Worm (Caenorhabditis elegans) whole organism, L4 larva: ENCODE measurements around the gene clec-56.

ENCODE experiments used
- F10B5.3 ChIP-seq: sonication (generic microtip); optimal IDR thresholded peaks from 2 replicates; lab custom pipeline; 2016; ENCODE audit warnings: mild to moderate bottlenecking, missing genetic modification characterization, missing compliant biosample characterization
- F37D6.2 ChIP-seq: sonication (generic microtip); optimal IDR thresholded peaks from 2 replicates; lab custom pipeline; 2016; ENCODE audit warnings: mild to moderate bottlenecking, missing genetic modification characterization, missing compliant biosample characterization
- T26A8.4 ChIP-seq: fragments of 200-800 bp; sonication (Bioruptor generic); IDR thresholded peaks from 2 replicates; pipeline ENCODE4 v1.3.6; 2022; ENCODE audit warnings: missing genetic modification characterization, missing compliant biosample characterization
- Y105C5A.15 ChIP-seq: fragments of 200-800 bp; sonication (Bioruptor generic); IDR thresholded peaks from 2 replicates; pipeline ENCODE4 v1.3.6; 2022; ENCODE audit warnings: missing genetic modification characterization, missing compliant biosample characterization
- Y75B8A.6 ChIP-seq: fragments of 200-800 bp; sonication (Bioruptor generic); IDR thresholded peaks from 2 replicates; pipeline ENCODE4 v1.3.6; 2022; ENCODE audit warnings: missing genetic modification reagents, missing genetic modification characterization, missing compliant biosample characterization
- ZK546.5 ChIP-seq, 2 experiments: sonication (generic microtip); optimal IDR thresholded peaks; 2 replicates each; lab custom pipeline; 2017; ENCODE audit warnings: missing biosample characterization in 2 of 2, missing genetic modification characterization in 2 of 2
- aha-1 ChIP-seq: fragments of 150-350 bp; peaks from one replicate; lab custom pipeline; 2014; ENCODE audit warnings: missing biosample characterization, missing genetic modification characterization
- arid-1 ChIP-seq: fragments of 200-800 bp; sonication (Bioruptor generic); conservative IDR thresholded peaks from 2 replicates; pipeline ENCODE4 v1.3.6; 2022; ENCODE audit warnings: missing genetic modification reagents, missing genetic modification characterization, missing compliant biosample characterization
- cey-2 ChIP-seq: sonication (generic microtip); optimal IDR thresholded peaks from 3 replicates; lab custom pipeline; 2017; ENCODE audit warnings: missing genetic modification characterization, mild to moderate bottlenecking, missing compliant biosample characterization, antibody characterized with exemption, borderline replicate concordance; ENCODE audit not compliant: insufficient read depth
- ctbp-1 ChIP-seq: fragments of 200-800 bp; sonication (Bioruptor generic); IDR thresholded peaks from 2 replicates; pipeline ENCODE4 v1.3.6; 2022; ENCODE audit warnings: missing genetic modification reagents, missing genetic modification characterization, missing compliant biosample characterization
- dmd-8 ChIP-seq: fragments of 200-800 bp; sonication (Bioruptor generic); IDR thresholded peaks from 2 replicates; pipeline ENCODE4 v1.3.6; 2022; ENCODE audit warnings: missing genetic modification characterization, missing compliant biosample characterization
- egl-43 ChIP-seq: fragments of 200-800 bp; sonication (Bioruptor generic); IDR thresholded peaks from 2 replicates; pipeline ENCODE4 v1.3.6; 2022; ENCODE audit warnings: missing genetic modification reagents, missing genetic modification characterization, missing compliant biosample characterization
- gei-8 ChIP-seq: fragments of 200-800 bp; sonication (Bioruptor generic); optimal IDR thresholded peaks from 2 replicates; lab custom pipeline; 2018; ENCODE audit warnings: mild to moderate bottlenecking, missing genetic modification characterization, missing compliant biosample characterization
- hlh-11 ChIP-seq: fragments of 200-800 bp; sonication (Bioruptor generic); optimal IDR thresholded peaks from 2 replicates; lab custom pipeline; 2018; ENCODE audit warnings: mild to moderate bottlenecking, missing genetic modification characterization, missing compliant biosample characterization
- lim-7 ChIP-seq: fragments of 200-800 bp; sonication (Bioruptor generic); IDR thresholded peaks from 2 replicates; pipeline ENCODE4 v1.3.6; 2022; ENCODE audit warnings: missing genetic modification characterization, missing compliant biosample characterization
- lin-15B ChIP-seq: fragments of 150-350 bp; sonication (generic microtip); optimal IDR thresholded peaks from 3 replicates; lab custom pipeline; 2014; ENCODE audit warnings: missing biosample characterization, missing genetic modification characterization
- lir-3 ChIP-seq: sonication (generic microtip); optimal IDR thresholded peaks from 2 replicates; lab custom pipeline; 2016; ENCODE audit warnings: mild to moderate bottlenecking, missing genetic modification characterization, missing compliant biosample characterization
- madf-5 ChIP-seq, 2 experiments: fragments of 200-800 bp; sonication (Bioruptor generic); IDR thresholded peaks; 2 replicates each; pipeline ENCODE4 v1.3.6; 2022; ENCODE audit warnings: missing compliant biosample characterization in 2 of 2, missing genetic modification characterization in 2 of 2
- mdl-1 ChIP-seq, 2 experiments: fragments of 150-350 bp in 1 of 2; sonication (generic microtip) in 1 of 2; optimal IDR thresholded peaks; 2 replicates each; lab custom pipeline; 2014 to 2017; ENCODE audit warnings: missing biosample characterization in 2 of 2, missing genetic modification characterization in 2 of 2
- mep-1 ChIP-seq: fragments of 150-350 bp; sonication (generic microtip); optimal IDR thresholded peaks from 3 replicates; lab custom pipeline; 2014; ENCODE audit warnings: missing biosample characterization, missing genetic modification characterization
- nhr-10 ChIP-seq: fragments of 150-350 bp; optimal IDR thresholded peaks from 2 replicates; lab custom pipeline; 2014; ENCODE audit warnings: missing biosample characterization, missing genetic modification characterization
- nhr-102 ChIP-seq: sonication (generic microtip); optimal IDR thresholded peaks from 2 replicates; lab custom pipeline; 2016; ENCODE audit warnings: mild to moderate bottlenecking, missing genetic modification characterization, moderate library complexity, missing compliant biosample characterization
- nhr-11 ChIP-seq: fragments of 150-350 bp; optimal IDR thresholded peaks from 2 replicates; lab custom pipeline; 2014; ENCODE audit warnings: missing biosample characterization, missing genetic modification characterization
- nhr-28 ChIP-seq: fragments of 150-350 bp; optimal IDR thresholded peaks from 2 replicates; lab custom pipeline; 2014; ENCODE audit warnings: missing biosample characterization, missing genetic modification characterization
- nhr-48 ChIP-seq: sonication (generic microtip); optimal IDR thresholded peaks from 2 replicates; lab custom pipeline; 2016; ENCODE audit warnings: mild to moderate bottlenecking, missing genetic modification characterization, missing compliant biosample characterization
- nhr-6 ChIP-seq: fragments of 150-350 bp; optimal IDR thresholded peaks from 2 replicates; lab custom pipeline; 2014; ENCODE audit warnings: missing biosample characterization, missing genetic modification characterization
- nhr-77 ChIP-seq: fragments of 150-350 bp; optimal IDR thresholded peaks from 2 replicates; lab custom pipeline; 2014; ENCODE audit warnings: missing biosample characterization, missing genetic modification characterization
- pha-4 ChIP-seq, 2 experiments: fragments of 150-350 bp in 1 of 2; fragments of 200-800 bp in 1 of 2; sonication (Bioruptor generic) in 1 of 2; IDR thresholded peaks in 1 of 2; optimal IDR thresholded peaks in 1 of 2; 2 replicates each; pipeline versions ENCODE4 v1.3.6 to Lab custom; 2014 to 2022; ENCODE audit warnings: missing genetic modification characterization in 2 of 2, missing genetic modification reagents in 2 of 2, missing biosample characterization in 1 of 2, missing compliant biosample characterization in 1 of 2
- pqm-1 ChIP-seq: sonication (generic microtip); optimal IDR thresholded peaks from 2 replicates; lab custom pipeline; 2017; ENCODE audit warnings: missing biosample characterization, missing genetic modification characterization
- rbr-2 ChIP-seq: sonication (generic microtip); optimal IDR thresholded peaks from 2 replicates; lab custom pipeline; 2016; ENCODE audit warnings: missing genotype, missing genetic modification characterization, missing compliant biosample characterization
- skn-1 ChIP-seq: fragments of 150-350 bp; optimal IDR thresholded peaks from 2 replicates; lab custom pipeline; 2014; ENCODE audit warnings: missing biosample characterization, missing genetic modification characterization
- unc-62 ChIP-seq, 3 experiments: fragments of 150-350 bp in 1 of 3; sonication (generic microtip); optimal IDR thresholded peaks in 2 of 3; peaks in 1 of 3; 1 replicate in 1 of 3; 2 replicates in 2 of 3; lab custom pipeline; 2014 to 2017; ENCODE audit warnings: missing biosample characterization in 3 of 3, missing genetic modification characterization in 3 of 3, missing genetic modification reagents in 3 of 3, missing genotype in 1 of 3
- zag-1 ChIP-seq: fragments of 150-350 bp; optimal IDR thresholded peaks from 2 replicates; lab custom pipeline; 2014; ENCODE audit warnings: missing biosample characterization, missing genetic modification characterization

The clec-56 gene

DNA sequence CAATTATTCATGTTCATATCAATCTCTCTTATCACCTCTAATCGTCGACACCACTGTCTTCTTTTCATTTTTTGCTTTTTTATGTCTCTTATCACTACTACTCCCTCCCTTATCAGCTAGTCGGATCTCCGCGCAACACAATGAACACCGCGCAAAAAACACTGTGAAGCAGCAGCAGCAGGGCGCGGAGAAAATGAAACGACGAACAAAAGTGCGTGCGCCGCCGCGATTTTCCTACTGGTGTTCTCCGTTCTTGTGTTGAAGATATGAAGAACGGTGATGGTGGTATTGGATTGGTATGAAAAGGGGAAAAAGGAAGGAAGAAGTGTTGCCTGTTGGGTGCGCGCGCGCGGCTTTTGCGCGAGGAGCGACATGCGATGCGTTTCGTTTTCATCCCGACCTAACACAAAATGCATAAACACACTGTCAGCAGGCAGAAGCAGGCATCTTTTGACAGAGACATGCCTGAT, 31.6 kb downstream of the clec-56 start (continued):
- TF ChIP-seq ctbp-1 (GFP tag; lab: Robert Waterston, UW) (no peak), T26A8.4 (no peak), nhr-48 (tag; lab: Kevin White, UChicago) (peak; percentile 78), mep-1 (peak; percentile 2), cey-2 (tag; lab: Kevin White, UChicago) (peak; percentile 62), arid-1 (GFP tag; lab: Robert Waterston, UW) (no peak), lir-3 (tag; lab: Kevin White, UChicago) (no peak), madf-5 (GFP tag; IDR thresholded peaks at IDR 0.05; lab: Robert Waterston, UW) (no peak), F37D6.2 (tag; lab: Kevin White, UChicago) (no peak), skn-1 (tag; lab: Kevin White, UChicago) (no peak), nhr-102 (tag; lab: Kevin White, UChicago) (peak; percentile 17), mdl-1 (tag; optimal IDR thresholded peaks at IDR 0.05; lab: Kevin White, UChicago) (peak; percentile 52 to 56), pqm-1 (tag; lab: Kevin White, UChicago) (peak; percentile 77), nhr-77 (tag; lab: Kevin White, UChicago) (no peak), ZK546.5 (tag; optimal IDR thresholded peaks at IDR 0.05; lab: Kevin White, UChicago) (no peak), Y75B8A.6 (GFP tag; lab: Robert Waterston, UW) (no peak), nhr-11 (tag; lab: Kevin White, UChicago) (no peak), egl-43 (GFP tag; lab: Robert Waterston, UW) (peak; percentile 37; the same call in 1 of the 2 replicates)

DNA sequence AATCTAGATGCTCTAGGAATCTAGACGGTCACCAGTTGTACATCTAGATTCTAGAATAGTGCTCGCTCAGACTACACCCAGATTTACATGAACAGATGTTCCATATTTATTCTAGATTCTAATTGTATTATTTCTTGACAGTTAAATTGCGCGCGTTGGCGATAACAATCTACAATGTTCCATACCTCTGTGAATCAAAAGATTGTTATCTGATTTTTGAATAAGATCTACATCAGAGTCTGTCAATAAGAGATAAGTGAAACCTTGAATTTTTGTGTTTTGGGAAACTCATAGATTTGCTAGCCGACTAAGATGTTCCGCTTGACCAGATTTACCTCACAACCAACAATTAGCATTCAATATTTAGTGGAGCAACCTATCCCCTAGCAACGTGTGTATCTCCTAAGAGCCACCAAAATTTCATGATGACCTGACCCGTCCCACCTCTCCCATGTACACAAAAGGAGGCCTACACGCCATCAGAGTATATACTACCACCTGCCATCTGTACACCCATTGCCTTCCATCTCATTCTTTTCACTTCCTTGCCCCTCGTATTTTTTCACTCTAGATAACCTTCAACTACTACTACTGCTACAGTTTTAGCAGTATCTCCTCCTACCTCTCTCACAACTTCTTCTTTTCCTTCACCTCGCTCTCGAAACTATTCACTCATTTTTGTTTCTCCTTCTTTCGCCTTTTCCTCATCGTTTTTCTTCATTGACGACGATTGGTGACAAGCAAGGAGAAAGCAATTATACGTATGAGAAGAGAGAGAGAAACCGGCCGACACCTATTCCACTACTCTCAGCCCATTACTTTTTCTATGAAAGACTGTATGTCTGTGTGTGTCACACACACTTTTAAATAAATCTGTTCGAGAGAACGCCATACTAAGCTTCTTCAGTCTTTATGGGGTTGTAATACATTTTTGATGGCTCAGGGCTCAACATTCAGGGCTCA, 32.8 kb downstream of the clec-56 start:
- peak; percentile 75 for TF ChIP-seq aha-1 (tag; lab: Kevin White, UChicago)
- peak in 1 of 2 experiments; percentile 40 for TF ChIP-seq unc-62 (GFP tag; optimal IDR thresholded peaks at IDR 0.05 in 1 of 2; lab: Kevin White, UChicago)
- TF ChIP-seq unc-62 (tag; optimal IDR thresholded peaks at IDR 0.05; lab: Kevin White, UChicago) = no peak
- TF ChIP-seq nhr-10 (tag; lab: Kevin White, UChicago) = no peak
- peak; percentile 13 for TF ChIP-seq nhr-28 (tag; lab: Kevin White, UChicago)
- no peak for TF ChIP-seq F10B5.3
- TF ChIP-seq, all 104 proteins: peak for 3

DNA sequence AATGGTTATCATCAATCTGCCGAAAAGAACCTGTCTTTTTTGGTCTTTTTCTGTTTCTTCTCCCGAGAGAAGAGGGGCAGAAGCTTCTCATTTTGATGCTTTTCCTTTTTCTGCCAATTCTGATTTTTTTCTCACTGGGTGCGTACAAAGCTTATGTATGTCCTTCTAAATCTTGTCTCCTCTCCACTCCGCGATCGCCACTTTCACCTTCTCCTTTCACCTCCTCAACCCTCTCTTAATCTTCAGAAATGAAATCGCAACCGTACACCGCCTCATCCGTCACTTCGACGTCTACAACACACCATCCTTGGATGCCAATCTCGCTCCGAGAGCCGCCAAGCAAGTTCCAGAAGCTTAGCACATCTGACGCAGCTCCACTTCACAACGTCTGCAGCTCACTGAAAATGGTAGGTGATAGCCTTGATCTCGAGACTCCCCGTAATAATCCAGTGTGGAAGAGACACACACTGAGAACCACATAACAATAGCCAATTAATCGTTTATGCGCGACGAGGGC, 33.9 kb downstream of the clec-56 start, which contains the start of gene R02D5.1:
R02D5.1 (plus strand) TSS at position 245 of the 517 bp plus-strand sequence.
- TF ChIP-seq Y105C5A.15 (GFP tag; lab: Robert Waterston, UW) = no peak
- no peak for TF ChIP-seq rbr-2 (tag; lab: Kevin White, UChicago)
- TF ChIP-seq hlh-11 (tag; lab: Kevin White, UChicago) = peak; percentile 25
- no peak for TF ChIP-seq zag-1 (tag; lab: Kevin White, UChicago)
- TF ChIP-seq nhr-6 (tag; lab: Kevin White, UChicago) = no peak
- no peak for TF ChIP-seq nhr-28 (tag; lab: Kevin White, UChicago)
- TF ChIP-seq F37D6.2 (tag; lab: Kevin White, UChicago) = no peak
- peak; percentile 43 for TF ChIP-seq nhr-48 (tag; lab: Kevin White, UChicago)
- no peak for TF ChIP-seq pha-4 (GFP tag; IDR thresholded peaks at IDR 0.05; lab: Robert Waterston, UW)
- TF ChIP-seq pha-4 (tag; optimal IDR thresholded peaks at IDR 0.05; lab: Kevin White, UChicago) = no peak
- no peak for TF ChIP-seq ZK546.5 (tag; optimal IDR thresholded peaks at IDR 0.05; lab: Kevin White, UChicago)
- no peak for TF ChIP-seq gei-8 (GFP tag; lab: Kevin White, UChicago)
- no peak for TF ChIP-seq dmd-8

DNA sequence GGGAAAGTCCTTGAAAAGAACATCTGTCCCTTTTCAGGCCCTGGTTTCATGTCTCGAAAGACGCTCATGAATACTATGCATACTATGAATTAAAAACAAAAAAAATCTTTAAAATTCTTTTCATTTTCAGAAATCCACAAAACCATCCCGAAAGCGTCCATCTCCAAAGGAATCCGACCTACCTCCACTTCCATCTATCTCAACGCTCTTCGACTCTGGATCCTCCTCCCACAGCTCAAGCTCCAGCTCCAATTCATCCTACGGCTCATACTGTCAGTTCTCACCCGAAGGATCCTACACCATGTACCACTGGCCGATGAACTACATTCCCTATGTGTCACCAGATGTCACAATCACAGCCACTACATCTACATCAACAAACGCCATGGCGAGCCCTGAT, 34.4 kb downstream of the clec-56 start:
- TF ChIP-seq lim-7 (GFP tag; lab: Robert Waterston, UW) = no peak
- TF ChIP-seq aha-1 (tag; lab: Kevin White, UChicago) = peak; percentile 68
- peak in 1 of 2 experiments; percentile 66 for TF ChIP-seq unc-62 (GFP tag; optimal IDR thresholded peaks at IDR 0.05 in 1 of 2; lab: Kevin White, UChicago)
- no peak for TF ChIP-seq unc-62 (tag; optimal IDR thresholded peaks at IDR 0.05; lab: Kevin White, UChicago)
- no peak for TF ChIP-seq lir-3 (tag; lab: Kevin White, UChicago)
- TF ChIP-seq lin-15B (tag; lab: Kevin White, UChicago) = no peak
- TF ChIP-seq, all 104 proteins: peak for 2
